Worm (Caenorhabditis elegans): Measurements from ENCODE around the gene tag-77.

Gene tag-77

DNA sequence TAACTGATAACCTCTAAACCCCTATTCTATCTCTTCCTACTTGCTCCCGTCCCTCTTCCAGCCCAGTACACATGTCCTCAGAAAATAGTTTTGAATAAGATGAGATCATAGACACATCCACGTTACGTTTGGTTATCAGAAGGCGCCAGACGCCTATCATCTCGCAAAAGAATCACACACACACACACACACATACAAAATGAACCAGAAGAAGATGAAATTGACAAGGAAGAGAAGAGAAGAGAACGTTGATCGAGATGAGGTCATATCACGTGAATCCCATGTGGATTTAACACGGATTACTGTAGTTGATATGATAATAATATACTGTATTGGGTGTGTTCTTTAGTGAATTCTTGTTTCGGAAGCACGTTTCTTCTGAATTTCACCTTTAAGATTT, 15.7 kb upstream of the tag-77 start:
- TF ChIP-seq flt-1 (GFP tag; IDR thresholded peaks at IDR 0.05) (no peak), scrt-1 (GFP tag; IDR thresholded peaks at IDR 0.05) (no peak), tbx-37 (GFP tag; conservative IDR thresholded peaks at IDR 0.05) (no peak), B0310.2 (tag; optimal IDR thresholded peaks at IDR 0.05) (no peak), F13C5.2 (tag; optimal IDR thresholded peaks at IDR 0.05) (no peak), hnd-1 (tag; optimal IDR thresholded peaks at IDR 0.05) (no peak), ama-1 (optimal IDR thresholded peaks at IDR 0.05) (no peak), ets-7 (tag; optimal IDR thresholded peaks at IDR 0.05) (no peak), tbx-11 (GFP tag; IDR thresholded peaks at IDR 0.05) (no peak), ceh-36 (tag; optimal IDR thresholded peaks at IDR 0.05) (no peak), pes-1 (GFP tag; IDR thresholded peaks at IDR 0.05) (no peak), sea-1 (GFP tag; conservative IDR thresholded peaks at IDR 0.05) (no peak), aly-1 (tag; optimal IDR thresholded peaks at IDR 0.05) (no peak), tra-4 (tag; optimal IDR thresholded peaks at IDR 0.05) (no peak)

DNA sequence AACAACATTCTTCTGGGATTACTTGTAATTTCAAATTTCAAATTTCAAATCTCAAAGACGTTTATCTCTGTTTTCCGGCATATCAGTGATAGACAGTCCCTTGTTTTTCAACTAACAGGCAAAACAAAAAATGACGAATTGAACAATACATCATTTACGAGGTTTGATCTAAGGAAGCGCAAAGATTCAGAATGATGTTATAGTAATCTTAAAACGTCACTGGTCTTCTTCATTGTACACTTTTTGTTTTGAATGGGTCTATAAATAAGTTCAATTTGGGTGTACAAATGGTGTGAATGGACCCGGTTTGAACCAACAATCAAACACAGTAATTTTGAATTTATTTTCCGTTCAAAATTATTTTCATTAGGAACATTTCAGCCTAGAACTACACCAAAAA, 13.6 kb upstream of the tag-77 start:
- TF ChIP-seq B0310.2 (tag; optimal IDR thresholded peaks at IDR 0.05) (no peak), tbx-37 (GFP tag; conservative IDR thresholded peaks at IDR 0.05) (no peak), ets-7 (tag; optimal IDR thresholded peaks at IDR 0.05) (no peak), aly-1 (tag; optimal IDR thresholded peaks at IDR 0.05) (no peak), scrt-1 (GFP tag; IDR thresholded peaks at IDR 0.05) (no peak), F13C5.2 (tag; optimal IDR thresholded peaks at IDR 0.05) (no peak), ama-1 (optimal IDR thresholded peaks at IDR 0.05) (no peak), hnd-1 (tag; optimal IDR thresholded peaks at IDR 0.05) (no peak), ceh-13 (GFP tag; optimal IDR thresholded peaks at IDR 0.05) (no peak), tbx-11 (GFP tag; IDR thresholded peaks at IDR 0.05) (no peak), hmbx-1 (tag; optimal IDR thresholded peaks at IDR 0.05) (no peak), tra-4 (tag; optimal IDR thresholded peaks at IDR 0.05) (no peak), ceh-36 (tag; optimal IDR thresholded peaks at IDR 0.05) (no peak)

DNA sequence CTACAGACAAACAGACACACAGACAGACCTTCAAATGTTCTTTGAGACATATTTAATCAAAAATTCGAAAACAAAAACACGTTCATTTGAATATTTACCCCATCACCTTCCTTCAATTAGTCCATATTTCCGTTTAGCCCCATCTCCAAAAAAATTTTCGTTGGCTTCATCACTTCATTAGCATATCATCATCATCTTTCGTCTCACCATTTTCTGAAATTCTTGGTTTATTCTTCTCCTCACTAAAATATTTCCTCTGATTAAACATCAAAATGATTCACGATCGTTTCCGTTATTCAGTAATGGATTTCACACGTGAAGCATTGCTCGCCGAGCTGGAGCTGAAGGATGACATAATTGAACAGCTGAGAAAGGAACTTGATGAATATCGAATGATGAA, 10.2 kb upstream of the tag-77 start, which contains the start of gene pkg-2:
TSS of gene pkg-2 (plus strand) at position 301 of the 400 bp plus-strand sequence.
- no peak for TF ChIP-seq ets-7 (tag; optimal IDR thresholded peaks at IDR 0.05)
- TF ChIP-seq scrt-1 (GFP tag; IDR thresholded peaks at IDR 0.05) = no peak
- TF ChIP-seq tbx-11 (GFP tag; IDR thresholded peaks at IDR 0.05) = no peak
- no peak for TF ChIP-seq tbx-37 (GFP tag; conservative IDR thresholded peaks at IDR 0.05)
- no peak for TF ChIP-seq hmg-4 (GFP tag; optimal IDR thresholded peaks at IDR 0.05)
- TF ChIP-seq F13C5.2 (tag; optimal IDR thresholded peaks at IDR 0.05) = no peak
- no peak for TF ChIP-seq sea-1 (GFP tag; conservative IDR thresholded peaks at IDR 0.05)
- no peak for TF ChIP-seq hnd-1 (tag; optimal IDR thresholded peaks at IDR 0.05)
- TF ChIP-seq flt-1 (GFP tag; IDR thresholded peaks at IDR 0.05) = no peak
- TF ChIP-seq pes-1 (GFP tag; IDR thresholded peaks at IDR 0.05) = no peak
- TF ChIP-seq B0310.2 (tag; optimal IDR thresholded peaks at IDR 0.05) = no peak
- no peak for TF ChIP-seq ceh-13 (GFP tag; optimal IDR thresholded peaks at IDR 0.05)
- no peak for TF ChIP-seq tra-4 (tag; optimal IDR thresholded peaks at IDR 0.05)
- no peak for TF ChIP-seq ama-1 (optimal IDR thresholded peaks at IDR 0.05)
- TF ChIP-seq aly-1 (tag; optimal IDR thresholded peaks at IDR 0.05) = no peak
- TF ChIP-seq hmbx-1 (tag; optimal IDR thresholded peaks at IDR 0.05) = no peak

DNA sequence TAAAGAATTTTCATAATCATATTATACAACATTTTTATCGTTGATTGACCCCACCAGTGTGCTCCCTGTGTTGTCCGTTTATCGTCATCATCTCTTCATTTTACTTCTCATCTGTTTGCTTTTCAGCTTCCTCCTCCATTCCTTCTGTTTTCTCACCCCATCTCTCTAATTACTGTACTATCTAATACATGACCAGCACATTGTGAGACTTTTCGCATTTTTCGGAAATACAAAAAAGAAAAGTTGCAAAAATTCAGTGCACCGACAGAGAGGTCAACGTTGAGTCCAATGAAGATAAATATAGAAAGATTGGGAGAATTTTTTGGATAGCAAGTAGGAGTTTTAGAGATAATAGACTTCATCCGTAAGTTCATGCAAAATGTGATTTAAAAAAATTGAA, 9.6 kb upstream of the tag-77 start:
- no peak for TF ChIP-seq aly-1 (tag; optimal IDR thresholded peaks at IDR 0.05)
- no peak for TF ChIP-seq hmg-4 (GFP tag; optimal IDR thresholded peaks at IDR 0.05)
- no peak for TF ChIP-seq pes-1 (GFP tag; IDR thresholded peaks at IDR 0.05)
- TF ChIP-seq hmbx-1 (tag; optimal IDR thresholded peaks at IDR 0.05) = no peak
- no peak for TF ChIP-seq ceh-36 (tag; optimal IDR thresholded peaks at IDR 0.05)
- TF ChIP-seq ets-7 (tag; optimal IDR thresholded peaks at IDR 0.05) = no peak

DNA sequence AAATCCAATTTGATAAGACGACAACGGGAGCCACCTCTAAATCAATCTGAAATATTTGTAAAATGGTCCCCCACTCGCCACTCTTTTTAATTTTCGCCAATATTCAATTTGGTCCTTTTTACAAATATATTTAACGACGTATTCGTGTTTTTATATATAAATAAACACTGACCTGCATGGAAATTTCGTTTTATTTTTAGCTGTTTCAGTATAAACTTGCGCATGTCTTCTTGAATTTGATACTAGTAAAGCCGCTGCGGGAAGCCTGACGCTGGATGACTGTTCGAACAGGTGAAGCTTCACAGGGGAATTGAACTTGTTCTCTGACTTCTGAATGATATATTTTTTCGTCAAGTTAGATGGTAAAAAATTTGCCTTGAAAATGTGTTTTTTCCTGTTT, 4.2 kb upstream of the tag-77 start:
- TF ChIP-seq hmbx-1 (tag; optimal IDR thresholded peaks at IDR 0.05) = no peak
- no peak for TF ChIP-seq scrt-1 (GFP tag; IDR thresholded peaks at IDR 0.05)
- TF ChIP-seq tbx-37 (GFP tag; conservative IDR thresholded peaks at IDR 0.05) = no peak
- no peak for TF ChIP-seq hmg-4 (GFP tag; optimal IDR thresholded peaks at IDR 0.05)
- TF ChIP-seq F13C5.2 (tag; optimal IDR thresholded peaks at IDR 0.05) = no peak

DNA sequence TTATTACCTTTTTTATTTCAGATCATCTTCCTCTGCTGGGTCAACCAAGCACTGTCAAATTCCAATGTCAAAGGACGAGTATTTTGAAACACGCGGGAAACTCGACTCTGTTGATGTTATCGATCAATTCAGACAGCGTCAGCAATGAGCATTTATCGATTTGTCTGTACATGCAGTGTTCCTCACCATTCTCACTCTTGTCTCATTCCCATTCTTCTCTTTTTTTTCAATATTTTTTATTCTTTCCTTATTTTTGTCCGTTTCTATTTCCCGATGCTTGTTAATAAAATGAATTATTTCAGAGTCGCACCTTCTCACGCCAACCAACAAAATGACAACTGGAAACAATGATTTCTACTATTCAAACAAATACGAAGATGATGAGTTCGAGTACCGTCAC, 3.3 kb upstream of the tag-77 start, which contains the start of gene cks-1:
TSS of gene cks-1 (plus strand) at position 301 of the 400 bp plus-strand sequence.
- TF ChIP-seq hmbx-1 (tag; optimal IDR thresholded peaks at IDR 0.05) (no peak), tbx-11 (GFP tag; IDR thresholded peaks at IDR 0.05) (no peak), scrt-1 (GFP tag; IDR thresholded peaks at IDR 0.05) (no peak), pes-1 (GFP tag; IDR thresholded peaks at IDR 0.05) (no peak), tra-4 (tag; optimal IDR thresholded peaks at IDR 0.05) (no peak), ama-1 (optimal IDR thresholded peaks at IDR 0.05) (no peak), B0310.2 (tag; optimal IDR thresholded peaks at IDR 0.05) (no peak), flt-1 (GFP tag; IDR thresholded peaks at IDR 0.05) (no peak), aly-1 (tag; optimal IDR thresholded peaks at IDR 0.05) (no peak), tbx-37 (GFP tag; conservative IDR thresholded peaks at IDR 0.05) (no peak), ets-7 (tag; optimal IDR thresholded peaks at IDR 0.05) (no peak), sea-1 (GFP tag; conservative IDR thresholded peaks at IDR 0.05) (no peak), ceh-13 (GFP tag; optimal IDR thresholded peaks at IDR 0.05) (no peak), F13C5.2 (tag; optimal IDR thresholded peaks at IDR 0.05) (no peak), hmg-4 (GFP tag; optimal IDR thresholded peaks at IDR 0.05) (no peak), hnd-1 (tag; optimal IDR thresholded peaks at IDR 0.05) (no peak), ceh-36 (tag; optimal IDR thresholded peaks at IDR 0.05) (no peak)

DNA sequence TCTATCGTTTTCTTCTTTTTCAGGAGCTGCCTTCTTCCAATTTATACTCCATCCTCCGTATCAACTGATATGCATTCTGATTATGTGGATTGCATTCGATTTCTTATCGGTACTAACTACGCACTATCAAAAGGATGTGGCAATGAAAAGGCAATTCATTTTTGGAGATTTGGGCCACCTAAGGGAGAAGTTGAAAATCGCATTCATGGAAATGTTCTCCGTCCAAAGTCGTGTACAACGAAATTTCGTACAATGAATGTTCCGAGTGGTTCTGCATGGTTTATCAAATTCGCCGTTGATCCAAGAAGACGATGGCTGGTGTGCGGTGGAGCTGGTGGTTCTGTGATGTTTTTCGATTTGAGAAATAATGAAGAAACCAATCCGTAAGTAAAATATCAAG, 2.3 kb upstream of the tag-77 start, which contains the start of gene C09G4.4:
TSS of gene C09G4.4 (plus strand) at position 301 of the 400 bp plus-strand sequence.
- no peak for TF ChIP-seq aly-1 (tag; optimal IDR thresholded peaks at IDR 0.05)
- TF ChIP-seq flt-1 (GFP tag; IDR thresholded peaks at IDR 0.05) = no peak
- no peak for TF ChIP-seq B0310.2 (tag; optimal IDR thresholded peaks at IDR 0.05)
- TF ChIP-seq ama-1 (optimal IDR thresholded peaks at IDR 0.05) = no peak
- no peak for TF ChIP-seq hmbx-1 (tag; optimal IDR thresholded peaks at IDR 0.05)

DNA sequence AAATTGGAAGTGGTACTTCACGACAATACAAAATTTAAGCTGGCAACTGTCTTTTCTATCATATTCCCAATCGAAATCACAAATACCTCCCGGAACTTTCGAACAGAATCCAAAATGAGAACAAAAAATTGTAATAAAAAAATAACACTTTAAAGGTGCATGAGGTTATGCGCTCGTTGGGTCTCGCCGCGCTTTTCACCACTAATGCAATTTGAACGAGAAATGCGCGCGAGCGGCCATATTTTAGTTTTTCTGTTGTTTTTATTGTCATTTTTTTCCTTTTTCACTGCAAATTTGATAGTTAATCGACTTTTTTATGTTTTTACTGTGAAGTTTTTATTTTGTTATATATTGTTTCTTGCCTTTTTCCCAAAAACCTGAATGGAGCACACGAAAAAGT, 708 bp upstream of the tag-77 start, which contains the start of gene mes-6:
TSS of gene mes-6 (plus strand) at position 229 of the 400 bp plus-strand sequence.
- no peak for TF ChIP-seq pes-1 (GFP tag; IDR thresholded peaks at IDR 0.05)
- no peak for TF ChIP-seq ceh-36 (tag; optimal IDR thresholded peaks at IDR 0.05)
- no peak for TF ChIP-seq F13C5.2 (tag; optimal IDR thresholded peaks at IDR 0.05)
- no peak for TF ChIP-seq tra-4 (tag; optimal IDR thresholded peaks at IDR 0.05)
- no peak for TF ChIP-seq ceh-13 (GFP tag; optimal IDR thresholded peaks at IDR 0.05)
- no peak for TF ChIP-seq ets-7 (tag; optimal IDR thresholded peaks at IDR 0.05)
- TF ChIP-seq B0310.2 (tag; optimal IDR thresholded peaks at IDR 0.05) = no peak
- TF ChIP-seq aly-1 (tag; optimal IDR thresholded peaks at IDR 0.05) = no peak
- TF ChIP-seq hmbx-1 (tag; optimal IDR thresholded peaks at IDR 0.05) = no peak
- no peak for TF ChIP-seq hmg-4 (GFP tag; optimal IDR thresholded peaks at IDR 0.05)

All from whole organism, early embryonic.